Fruit fly (Drosophila melanogaster) Kc167 (cell line): ENCODE data around the gene sordd1.

ENCODE experiments used
- Myc ChIP-seq: fragments of >200 bp; optimal IDR thresholded peaks from 2 replicates; lab custom pipeline; 2017; ENCODE audit warnings: missing external identifiers
- Sin3A ChIP-seq: fragments of >200 bp; optimal IDR thresholded peaks from 2 replicates; lab custom pipeline; 2018; ENCODE audit warnings: missing external identifiers
- h ChIP-seq: fragments of >200 bp; optimal IDR thresholded peaks from 3 replicates; lab custom pipeline; 2018; ENCODE audit warnings: missing external identifiers
- insv ChIP-seq: fragments of >200 bp; optimal IDR thresholded peaks from 3 replicates; lab custom pipeline; 2018; ENCODE audit warnings: missing external identifiers
- psq ChIP-seq: fragments of >200 bp; optimal IDR thresholded peaks from 2 replicates; lab custom pipeline; 2017; ENCODE audit warnings: missing external identifiers
- ttk ChIP-seq: sonication (Bioruptor generic); optimal IDR thresholded peaks from 2 replicates; lab custom pipeline; 2017; ENCODE audit warnings: missing external identifiers

- TF ChIP-seq insv: no peak
- TF ChIP-seq psq (lab: Kevin White, UChicago): no peak
- TF ChIP-seq h: no peak
- TF ChIP-seq ttk: no peak
- no peak for TF ChIP-seq Myc (lab: Kevin White, UChicago)
- TF ChIP-seq Sin3A (lab: Kevin White, UChicago): no peak
Observed at dm6 chrX:15761298-15761640, 34.6 kb downstream of the sordd1 start.
